Fruit fly (Drosophila melanogaster) whole organism, wandering third instar larva: ENCODE measurements around the gene Lkb1.
A peak's percentile ranks its signal among the peaks of the same experiment; 100 is the strongest.

Source experiments
- CG32264 ChIP-seq: fragments of 200-800 bp; sonication (Bioruptor generic); optimal IDR thresholded peaks from 2 replicates; lab custom pipeline; 2016; ENCODE audit warnings: missing biosample characterization, missing genetic modification characterization
- CrebA ChIP-seq: fragments of 200-800 bp; sonication (Bioruptor generic); optimal IDR thresholded peaks from 2 replicates; lab custom pipeline; 2016; ENCODE audit warnings: missing biosample characterization, mild to moderate bottlenecking, missing genetic modification characterization, borderline replicate concordance
- Dfd ChIP-seq: fragments of >200 bp; optimal IDR thresholded peaks from 2 replicates; lab custom pipeline; 2017; ENCODE audit warnings: missing biosample characterization, missing genetic modification characterization
- Dif ChIP-seq: fragments of 200-275, 200-300 bp; sonication (Bioruptor generic); optimal IDR thresholded peaks from 2 replicates; lab custom pipeline; 2018; ENCODE audit warnings: missing biosample characterization, missing genetic modification characterization; ENCODE audit not compliant: partially characterized antibody
- GATAd ChIP-seq: sonication (Bioruptor generic); optimal IDR thresholded peaks from 2 replicates; lab custom pipeline; 2016; ENCODE audit warnings: missing biosample characterization, missing genetic modification characterization
- Hr78 ChIP-seq: fragments of >200 bp; optimal IDR thresholded peaks from 2 replicates; lab custom pipeline; 2017; ENCODE audit warnings: missing biosample characterization, missing genetic modification characterization
- Hr83 ChIP-seq: fragments of 200-300 bp; sonication (Bioruptor generic); optimal IDR thresholded peaks from 2 replicates; lab custom pipeline; 2016; ENCODE audit warnings: missing biosample characterization, mild to moderate bottlenecking, missing genetic modification characterization, moderate library complexity; ENCODE audit not compliant: poor library complexity, severe bottlenecking
- Jra ChIP-seq: sonication (Bioruptor generic); optimal IDR thresholded peaks from 2 replicates; lab custom pipeline; 2016; ENCODE audit warnings: missing biosample characterization, missing genetic modification characterization
- Mio ChIP-seq: sonication (Bioruptor generic); optimal IDR thresholded peaks from 2 replicates; lab custom pipeline; 2016; ENCODE audit warnings: missing biosample characterization, missing genetic modification characterization
- N ChIP-seq: fragments of >200 bp; optimal IDR thresholded peaks from 2 replicates; lab custom pipeline; 2018; ENCODE audit warnings: missing biosample characterization, missing external identifiers, missing genetic modification characterization
- OdsH ChIP-seq: fragments of 200-800 bp; sonication (Bioruptor generic); optimal IDR thresholded peaks from 2 replicates; lab custom pipeline; 2016; ENCODE audit warnings: missing biosample characterization, mild to moderate bottlenecking, missing genetic modification characterization
- Rel ChIP-seq, 2 experiments: fragments of 200-800 bp; sonication (Bioruptor generic) in 1 of 2; optimal IDR thresholded peaks; 2 replicates in 1 of 2; 3 replicates in 1 of 2; lab custom pipeline; 2016 to 2019; ENCODE audit warnings: mild to moderate bottlenecking in 2 of 2, missing biosample characterization in 2 of 2, missing genetic modification characterization in 2 of 2, moderate library complexity in 1 of 2
- Sp1 ChIP-seq: fragments of 200-800 bp; sonication (Bioruptor generic); optimal IDR thresholded peaks from 3 replicates; lab custom pipeline; 2019; ENCODE audit warnings: missing biosample characterization, mild to moderate bottlenecking, missing genetic modification characterization, moderate library complexity
- Vsx2 ChIP-seq: fragments of 200-300, 225-300 bp; sonication (Bioruptor generic); optimal IDR thresholded peaks from 2 replicates; lab custom pipeline; 2018; ENCODE audit warnings: missing biosample characterization, missing genetic modification characterization; ENCODE audit not compliant: partially characterized antibody
- br ChIP-seq: fragments of 200-800 bp; sonication (Bioruptor generic); optimal IDR thresholded peaks from 2 replicates; lab custom pipeline; 2016; ENCODE audit warnings: missing biosample characterization, missing genetic modification characterization
- brk ChIP-seq: fragments of 200-800 bp; sonication (Bioruptor generic); optimal IDR thresholded peaks from 2 replicates; lab custom pipeline; 2016; ENCODE audit warnings: missing biosample characterization, mild to moderate bottlenecking, missing genetic modification characterization
- dmrt93B ChIP-seq: fragments of 200-800 bp; sonication (Bioruptor generic); optimal IDR thresholded peaks from 2 replicates; lab custom pipeline; 2018; ENCODE audit warnings: missing biosample characterization, mild to moderate bottlenecking, missing genetic modification characterization
- dsf ChIP-seq: sonication (Bioruptor generic); optimal IDR thresholded peaks from 2 replicates; lab custom pipeline; 2016; ENCODE audit warnings: missing biosample characterization, missing genetic modification characterization, borderline replicate concordance
- fru ChIP-seq: fragments of 200-800 bp; sonication (Bioruptor generic); optimal IDR thresholded peaks from 3 replicates; lab custom pipeline; 2016; ENCODE audit warnings: missing biosample characterization, mild to moderate bottlenecking, missing genetic modification characterization
- h ChIP-seq: fragments of 200-800 bp; sonication (Bioruptor generic); optimal IDR thresholded peaks from 3 replicates; lab custom pipeline; 2016; ENCODE audit warnings: missing biosample characterization, mild to moderate bottlenecking, missing genetic modification characterization
- jim ChIP-seq: fragments of 175-275, 200-325 bp; sonication (Bioruptor generic); optimal IDR thresholded peaks from 2 replicates; lab custom pipeline; 2016; ENCODE audit warnings: missing biosample characterization, mild to moderate bottlenecking, missing genetic modification characterization
- lola ChIP-seq: fragments of >200 bp; optimal IDR thresholded peaks from 2 replicates; lab custom pipeline; 2017; ENCODE audit warnings: missing biosample characterization, missing genetic modification characterization
- pan ChIP-seq: fragments of >200 bp; optimal IDR thresholded peaks from 2 replicates; lab custom pipeline; 2017
- psq ChIP-seq: fragments of 200-800 bp; sonication (Bioruptor generic); optimal IDR thresholded peaks from 3 replicates; lab custom pipeline; 2017; ENCODE audit warnings: missing biosample characterization, mild to moderate bottlenecking, missing genetic modification characterization, moderate library complexity
- rgr ChIP-seq: fragments of 200-800 bp; sonication (Bioruptor generic); optimal IDR thresholded peaks from 3 replicates; lab custom pipeline; 2016; ENCODE audit warnings: missing biosample characterization, mild to moderate bottlenecking, missing genetic modification characterization
- sage ChIP-seq: fragments of 200-800 bp; sonication (Bioruptor generic); optimal IDR thresholded peaks from 2 replicates; lab custom pipeline; 2016; ENCODE audit warnings: missing biosample characterization, mild to moderate bottlenecking, missing genetic modification characterization
- sv ChIP-seq: fragments of 200-800 bp; sonication (Bioruptor generic); optimal IDR thresholded peaks from 3 replicates; lab custom pipeline; 2016; ENCODE audit warnings: missing biosample characterization, missing genetic modification characterization
- tai ChIP-seq: sonication (Bioruptor generic); optimal IDR thresholded peaks from 2 replicates; lab custom pipeline; 2016; ENCODE audit warnings: missing biosample characterization, missing genetic modification characterization
- usp ChIP-seq: fragments of >200 bp; optimal IDR thresholded peaks from 2 replicates; lab custom pipeline; 2017; ENCODE audit warnings: missing biosample characterization, missing genetic modification characterization

Lkb1 gene

DNA sequence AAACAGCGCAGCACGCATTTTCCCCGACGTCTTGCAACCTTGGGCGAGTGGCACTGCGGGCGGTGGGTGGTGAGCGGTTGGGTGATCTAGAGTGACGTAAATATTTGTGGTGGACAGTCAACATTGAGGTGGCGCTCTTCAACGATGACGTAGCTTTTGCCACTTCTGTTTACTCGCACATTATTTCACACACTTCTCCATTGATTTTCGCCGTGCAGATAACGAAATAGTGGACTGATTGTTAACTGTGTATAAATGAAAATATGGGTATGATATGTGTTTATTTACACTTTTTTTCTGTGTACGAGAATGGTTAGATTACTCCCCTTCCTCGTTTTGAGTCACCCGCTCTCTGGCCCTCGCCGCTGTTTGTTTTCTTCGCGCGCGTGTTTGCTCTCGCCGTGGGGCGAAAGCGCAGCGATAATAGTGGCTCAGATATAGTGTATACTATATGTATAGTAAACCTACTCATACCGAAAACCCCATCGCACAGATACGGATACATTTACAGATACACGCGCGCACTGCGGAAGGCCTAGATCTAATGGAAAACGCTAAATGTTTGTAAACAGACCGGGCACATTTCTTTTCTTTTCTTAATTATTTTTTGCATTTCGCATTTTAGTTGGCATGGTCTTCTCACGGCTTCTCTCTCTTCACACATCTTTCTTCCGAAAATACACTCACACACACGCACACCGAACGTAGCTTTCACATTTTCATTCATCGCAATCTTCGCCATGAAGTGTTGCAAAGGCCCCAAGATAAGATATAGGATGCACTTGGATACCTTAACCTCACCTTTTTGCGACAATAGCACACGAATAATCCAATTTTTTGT, 10.2 kb downstream of the Lkb1 start, which contains the start of gene omd:
TSS of gene omd (minus strand) at position 840 of the 841 bp plus-strand sequence.
- TF ChIP-seq OdsH (GFP tag; lab: Kevin White, UChicago) (peak; percentile 23), Dfd (GFP tag; lab: Kevin White, UChicago) (no peak), Rel (GFP tag; optimal IDR thresholded peaks at IDR 0.05; lab: Kevin White, UChicago) (no peak), Rel (tag; optimal IDR thresholded peaks at IDR 0.05; lab: Kevin White, UChicago) (no peak), rgr (GFP tag; lab: Kevin White, UChicago) (peak; percentile 44), GATAd (no peak), psq (GFP tag; lab: Kevin White, UChicago) (peak; percentile 64)

DNA sequence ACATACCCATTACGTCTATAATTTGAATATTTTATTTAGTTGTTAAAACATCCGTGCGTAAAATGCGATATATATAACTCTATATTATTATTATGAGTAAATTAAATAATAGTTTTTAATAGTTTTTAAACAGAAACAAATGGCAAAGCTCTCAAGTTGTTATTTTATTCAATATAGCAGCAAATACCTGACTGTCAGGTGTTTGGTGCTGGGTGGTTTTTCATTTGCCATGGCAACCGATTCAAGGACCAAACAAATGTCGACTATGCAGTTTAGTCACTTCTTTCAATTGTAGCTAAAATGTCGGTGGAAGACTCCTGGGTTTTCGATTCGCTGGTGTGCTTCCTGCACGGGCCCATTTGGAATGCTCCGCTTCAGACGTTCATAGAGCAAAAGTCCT, 17.4 kb downstream of the Lkb1 start, which contains the start of gene CG14367:
TSS of gene CG14367 (plus strand) at position 301 of the 400 bp plus-strand sequence.
- TF ChIP-seq sv (GFP tag; lab: Kevin White, UChicago), result no peak
- no peak for TF ChIP-seq Dif (GFP tag; lab: Kevin White, UChicago)
- no peak for TF ChIP-seq fru (GFP tag; lab: Kevin White, UChicago)
- TF ChIP-seq Vsx2 (GFP tag; lab: Kevin White, UChicago), result no peak
- no peak for TF ChIP-seq dmrt93B (GFP tag; lab: Kevin White, UChicago)
- no peak for TF ChIP-seq Mio (GFP tag; lab: Kevin White, UChicago)
- TF ChIP-seq CrebA (GFP tag; lab: Kevin White, UChicago), result no peak
- no peak for TF ChIP-seq Rel (GFP tag; optimal IDR thresholded peaks at IDR 0.05; lab: Kevin White, UChicago)
- TF ChIP-seq Rel (tag; optimal IDR thresholded peaks at IDR 0.05; lab: Kevin White, UChicago), result no peak
- TF ChIP-seq Hr78 (GFP tag; lab: Kevin White, UChicago), result no peak
- no peak for TF ChIP-seq tai (GFP tag; lab: Kevin White, UChicago)
- no peak for TF ChIP-seq pan (lab: Kevin White, UChicago)

DNA sequence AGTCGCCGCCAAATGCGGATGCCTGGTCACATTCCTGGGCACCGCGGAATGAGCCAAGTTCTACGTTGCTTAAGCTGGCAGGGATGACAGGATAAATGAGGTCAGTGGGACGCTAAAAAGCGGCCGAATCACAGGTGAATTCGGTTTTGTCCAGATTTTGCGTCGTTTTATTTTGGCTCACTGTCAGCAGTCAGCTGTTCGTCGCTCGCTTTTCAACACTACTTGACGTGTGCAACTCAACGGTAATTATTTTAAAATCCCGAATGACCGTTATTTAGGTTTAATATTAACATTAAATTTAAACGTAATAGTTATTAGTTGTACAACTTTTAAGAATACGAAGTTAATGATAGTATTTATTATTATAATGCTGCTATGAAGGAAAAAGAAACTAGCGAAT, 23.0 kb downstream of the Lkb1 start:
- TF ChIP-seq Hr78 (GFP tag; lab: Kevin White, UChicago) (no peak), pan (lab: Kevin White, UChicago) (no peak), dsf (GFP tag; lab: Kevin White, UChicago) (no peak), br (no peak), dmrt93B (GFP tag; lab: Kevin White, UChicago) (no peak), GATAd (no peak), Jra (no peak)
- TF ChIP-seq, all 38 proteins: peak for 0

DNA sequence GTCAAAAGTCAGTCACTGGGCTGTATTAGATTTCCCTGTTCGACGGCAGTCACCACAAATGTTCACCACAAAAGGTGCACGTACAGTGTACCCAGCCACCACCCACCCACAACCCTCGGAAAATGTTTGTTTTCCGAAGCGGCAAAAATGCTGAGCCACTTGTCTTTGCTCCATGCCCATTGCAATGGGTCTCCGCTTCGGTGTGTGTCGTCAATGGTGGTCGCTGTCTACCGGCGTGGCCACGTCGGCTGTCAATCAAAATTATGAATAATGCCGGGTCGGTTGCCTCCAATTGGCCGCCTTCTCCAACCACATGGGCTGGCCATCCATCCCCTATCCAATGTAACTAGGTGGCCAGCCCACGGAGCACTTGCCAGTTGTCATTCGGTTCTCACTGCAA, 23.8 kb downstream of the Lkb1 start, which contains the start of gene ninaB:
TSS of gene ninaB (plus strand) at position 374 of the 400 bp plus-strand sequence.
- TF ChIP-seq usp (no peak), sage (GFP tag; lab: Kevin White, UChicago) (no peak), lola (GFP tag; lab: Kevin White, UChicago) (no peak), Dif (GFP tag; lab: Kevin White, UChicago) (no peak), CrebA (GFP tag; lab: Kevin White, UChicago) (no peak), rgr (GFP tag; lab: Kevin White, UChicago) (no peak), pan (lab: Kevin White, UChicago) (no peak), dmrt93B (GFP tag; lab: Kevin White, UChicago) (no peak), Hr83 (no peak), Sp1 (GFP tag; lab: Kevin White, UChicago) (no peak), fru (GFP tag; lab: Kevin White, UChicago) (no peak), CG32264 (GFP tag; lab: Kevin White, UChicago) (no peak), N (no peak), brk (GFP tag; lab: Kevin White, UChicago) (no peak), h (GFP tag; lab: Kevin White, UChicago) (no peak), Vsx2 (GFP tag; lab: Kevin White, UChicago) (no peak), OdsH (GFP tag; lab: Kevin White, UChicago) (no peak), Jra (no peak), jim (GFP tag; lab: Kevin White, UChicago) (no peak)
- TF ChIP-seq, all 38 proteins: peak for 0
